Fruit fly (Drosophila melanogaster): ENCODE results near the gene Rok.

Gene Rok

dm6 chrX:16637106-16637590, at the start of gene Rok:
Rok (minus strand) TSS chrX:16637414.
- TF ChIP-seq CG8478 (optimal IDR thresholded peaks at IDR 0.05) (no peak), CTCF (optimal IDR thresholded peaks at IDR 0.05) (peak; percentile 91 to 94)

DNA sequence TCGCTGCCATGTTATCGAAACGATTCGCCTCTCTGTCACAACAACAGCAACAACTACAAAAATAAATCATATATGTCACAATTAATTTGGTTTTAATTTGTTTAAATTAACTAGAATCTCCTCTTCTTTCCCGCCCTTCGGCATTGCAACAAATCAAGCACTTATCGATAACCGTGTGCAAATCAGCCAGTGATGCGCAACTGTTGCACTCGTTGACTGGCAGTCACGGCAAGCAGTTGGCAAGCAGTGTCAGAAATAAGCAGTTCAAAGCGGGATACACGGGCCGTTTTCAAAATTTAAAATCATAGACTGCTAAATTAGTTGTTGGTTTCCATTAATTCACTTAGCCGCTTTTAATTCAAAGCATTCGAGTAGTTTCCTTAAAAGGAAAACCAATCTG, 46.6 kb upstream of the Rok start, which contains the start of gene Axs:
Axs (minus strand) TSS at position 131 of the 400 bp plus-strand sequence.
- TF ChIP-seq CTCF (optimal IDR thresholded peaks at IDR 0.05) (peak; percentile 31 to 49), CG8478 (optimal IDR thresholded peaks at IDR 0.05) (no peak)

- TF ChIP-seq CTCF (optimal IDR thresholded peaks at IDR 0.05) (no peak), CG8478 (optimal IDR thresholded peaks at IDR 0.05) (no peak)
Measured at dm6 chrX:16678845-16679347, 41.7 kb upstream of the Rok start, which contains the start of the genes CG13010 and sing. CG13010 (minus strand) TSS chrX:16678945. sing (plus strand) TSS chrX:16679297.

- TF ChIP-seq CTCF (optimal IDR thresholded peaks at IDR 0.05): no peak
- TF ChIP-seq CG8478 (optimal IDR thresholded peaks at IDR 0.05): no peak
Measured at dm6 chrX:16677163-16677562, 39.9 kb upstream of the Rok start.

DNA sequence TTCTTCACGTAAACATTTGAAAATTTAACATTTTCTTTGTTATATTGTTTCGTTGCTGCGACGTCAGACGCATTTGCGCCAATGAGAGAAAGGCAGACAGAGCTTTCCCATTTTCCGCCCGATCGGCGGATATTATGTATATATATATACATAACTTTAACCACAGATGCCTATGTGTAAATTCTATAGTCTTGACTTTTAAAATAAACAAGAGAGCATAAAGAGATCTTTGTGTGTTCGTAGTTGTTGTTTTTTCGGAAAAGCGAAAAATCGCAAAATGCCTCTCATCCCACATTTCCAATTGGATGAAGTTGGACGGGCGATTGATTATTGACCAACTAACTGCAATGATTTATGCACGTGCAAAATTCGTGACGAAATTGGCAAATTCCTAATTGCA, 39.4 kb upstream of the Rok start, which contains the start of gene CG13012:
CG13012 (minus strand) TSS at position 101 of the 400 bp plus-strand sequence.
- TF ChIP-seq CTCF (optimal IDR thresholded peaks at IDR 0.05) (no peak), CG8478 (optimal IDR thresholded peaks at IDR 0.05) (no peak)

DNA sequence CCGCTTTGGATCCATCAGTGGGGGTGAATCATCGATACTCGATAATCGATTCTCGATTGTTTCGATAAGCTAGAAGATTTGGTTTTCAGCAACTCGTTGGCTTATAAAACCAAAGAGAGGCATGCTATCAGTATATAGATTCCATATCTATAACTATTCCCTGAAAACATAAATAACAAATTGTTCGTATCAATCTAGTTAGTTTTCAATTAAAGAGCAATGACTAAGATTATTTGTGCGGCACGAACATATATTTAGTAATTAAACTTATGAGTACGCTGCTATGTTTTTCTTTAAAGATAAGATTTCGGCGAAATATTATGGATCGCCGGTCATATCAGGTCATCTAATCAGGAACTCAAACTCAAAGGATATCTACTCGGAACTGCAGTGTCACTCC, 37.3 kb upstream of the Rok start:
- TF ChIP-seq CG8478 (optimal IDR thresholded peaks at IDR 0.05) (no peak), CTCF (optimal IDR thresholded peaks at IDR 0.05) (no peak)

DNA sequence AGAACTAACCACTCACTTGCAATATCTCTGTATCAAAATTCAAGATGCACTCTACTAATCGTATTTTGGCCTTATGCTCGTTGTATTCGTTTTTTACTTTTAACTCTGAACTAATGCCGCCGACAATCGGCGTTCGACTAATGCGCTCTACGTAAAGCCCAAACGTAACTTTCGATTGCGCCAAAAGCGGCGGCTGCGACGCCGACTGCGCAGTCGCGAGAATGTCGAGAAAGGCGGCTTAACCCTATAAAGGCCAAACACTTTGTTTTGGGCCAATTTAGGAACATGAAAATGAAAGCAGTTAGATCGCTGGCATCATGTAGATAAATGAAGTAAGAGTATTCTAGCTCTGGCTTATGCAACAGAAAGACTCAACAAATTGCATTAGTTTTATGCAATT, 35.7 kb upstream of the Rok start:
- no peak for TF ChIP-seq CTCF (optimal IDR thresholded peaks at IDR 0.05)
- TF ChIP-seq CG8478 (optimal IDR thresholded peaks at IDR 0.05): no peak

dm6 chrX:16670691-16671481, 33.7 kb upstream of the Rok start:
- TF ChIP-seq CG8478 (optimal IDR thresholded peaks at IDR 0.05) (no peak), CTCF (optimal IDR thresholded peaks at IDR 0.05) (no peak)

DNA sequence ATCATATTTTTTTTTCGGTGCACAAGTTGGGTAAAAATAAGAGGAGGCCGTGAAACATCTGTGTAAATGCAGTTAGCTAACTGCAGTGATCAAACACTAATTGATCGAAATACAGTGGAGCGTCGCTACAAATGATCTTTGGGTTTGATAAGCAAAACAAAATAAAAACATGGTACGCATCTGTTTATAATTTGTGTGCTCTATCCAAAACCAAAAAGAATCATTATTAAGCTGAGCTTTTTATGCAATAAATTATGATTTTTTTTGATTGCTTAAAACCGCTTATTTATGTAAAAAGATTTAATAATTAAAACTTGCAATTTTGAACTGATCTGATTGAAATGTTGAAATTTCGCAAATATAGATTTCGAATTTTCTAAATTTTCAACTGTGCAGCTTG, 33.0 kb upstream of the Rok start:
- TF ChIP-seq CTCF (optimal IDR thresholded peaks at IDR 0.05) (no peak), CG8478 (optimal IDR thresholded peaks at IDR 0.05) (no peak)

dm6 chrX:16669849-16670248, 32.6 kb upstream of the Rok start:
- no peak for TF ChIP-seq CTCF (optimal IDR thresholded peaks at IDR 0.05)
- no peak for TF ChIP-seq CG8478 (optimal IDR thresholded peaks at IDR 0.05)

- no peak for TF ChIP-seq CTCF (optimal IDR thresholded peaks at IDR 0.05)
- no peak for TF ChIP-seq CG8478 (optimal IDR thresholded peaks at IDR 0.05)
Measured at dm6 chrX:16664405-16665064, 27.3 kb upstream of the Rok start, which contains the start of gene CG15865. CG15865 (minus strand) TSS chrX:16664455.

- TF ChIP-seq CTCF (optimal IDR thresholded peaks at IDR 0.05): no peak
- TF ChIP-seq CG8478 (optimal IDR thresholded peaks at IDR 0.05): no peak
Measured at dm6 chrX:16660632-16661031, 23.4 kb upstream of the Rok start.

dm6 chrX:16655724-16656235, 18.6 kb upstream of the Rok start:
- TF ChIP-seq CG8478 (optimal IDR thresholded peaks at IDR 0.05) (no peak), CTCF (optimal IDR thresholded peaks at IDR 0.05) (no peak)

dm6 chrX:16654931-16655409, 17.8 kb upstream of the Rok start, which contains the start of the genes Nemp and r:
Nemp (minus strand) TSS chrX:16655015.
r (plus strand) TSS chrX:16655359.
- no peak for TF ChIP-seq CG8478 (optimal IDR thresholded peaks at IDR 0.05)
- peak in 1 of 2 experiments; percentile 1 for TF ChIP-seq CTCF (optimal IDR thresholded peaks at IDR 0.05)

dm6 chrX:16651625-16652024, 14.4 kb upstream of the Rok start:
- TF ChIP-seq CG8478 (optimal IDR thresholded peaks at IDR 0.05) (no peak), CTCF (optimal IDR thresholded peaks at IDR 0.05) (no peak)

Measured in S2 (cell line).